Fruit fly (Drosophila melanogaster) whole organism, prepupa: ENCODE data around the gene ex.

Source experiments
- Blimp-1 ChIP-seq: fragments of 200-800 bp; sonication (Bioruptor generic); optimal IDR thresholded peaks from 3 replicates; lab custom pipeline; 2017; ENCODE audit warnings: missing biosample characterization, missing genetic modification characterization, mild to moderate bottlenecking, moderate library complexity, missing genetic modification reagents
- CG10631 ChIP-seq: fragments of 200-800 bp; sonication (Bioruptor generic); optimal IDR thresholded peaks from 2 replicates; lab custom pipeline; 2016; ENCODE audit warnings: missing biosample characterization, missing genetic modification characterization
- CG10669 ChIP-seq: fragments of 200-800 bp; sonication (Bioruptor generic); optimal IDR thresholded peaks from 3 replicates; lab custom pipeline; 2018; ENCODE audit warnings: missing biosample characterization, mild to moderate bottlenecking, missing genetic modification characterization, moderate library complexity
- CG11294 ChIP-seq: fragments of 200-800 bp; sonication (Bioruptor generic); IDR thresholded peaks from 2 replicates; pipeline ENCODE4 v1.3.6; 2022; ENCODE audit warnings: missing biosample characterization, missing genetic modification characterization
- CG11762 ChIP-seq: fragments of 200-800 bp; sonication (Bioruptor generic); optimal IDR thresholded peaks from 3 replicates; lab custom pipeline; 2016; ENCODE audit warnings: missing biosample characterization, missing genetic modification characterization; ENCODE audit not compliant: insufficient read depth
- CG11902 ChIP-seq: fragments of 200-800 bp; sonication (Bioruptor generic); optimal IDR thresholded peaks from 3 replicates; lab custom pipeline; 2016; ENCODE audit warnings: missing biosample characterization, missing genetic modification characterization
- CG15336 ChIP-seq: fragments of 200-800 bp; sonication (Bioruptor generic); IDR thresholded peaks from 2 replicates; pipeline ENCODE4 v1.3.6; 2022; ENCODE audit warnings: missing biosample characterization, missing genetic modification characterization
- CG1621 ChIP-seq: fragments of 200-800 bp; sonication (Bioruptor generic); optimal IDR thresholded peaks from 3 replicates; lab custom pipeline; 2018; ENCODE audit warnings: missing biosample characterization, mild to moderate bottlenecking, missing genetic modification characterization
- CG16779 ChIP-seq: fragments of 200-800 bp; sonication (Bioruptor generic); optimal IDR thresholded peaks from 3 replicates; lab custom pipeline; 2017; ENCODE audit warnings: missing biosample characterization, mild to moderate bottlenecking, missing genetic modification characterization
- CG3032 ChIP-seq: fragments of 200-800 bp; optimal IDR thresholded peaks from 2 replicates; lab custom pipeline; 2019; ENCODE audit warnings: missing biosample characterization, mild to moderate bottlenecking, missing genetic modification characterization, moderate library complexity
- CG31627 ChIP-seq: fragments of 200-800 bp; sonication (Bioruptor generic); optimal IDR thresholded peaks from 3 replicates; lab custom pipeline; 2016; ENCODE audit warnings: missing biosample characterization, missing genetic modification characterization
- CG32006 ChIP-seq: fragments of 200-800 bp; sonication (Bioruptor generic); optimal IDR thresholded peaks from 3 replicates; lab custom pipeline; 2017; ENCODE audit warnings: missing biosample characterization, mild to moderate bottlenecking, missing genetic modification characterization
- CG34406 ChIP-seq: fragments of 200-800 bp; sonication (Bioruptor generic); optimal IDR thresholded peaks from 3 replicates; lab custom pipeline; 2016; ENCODE audit warnings: missing biosample characterization, missing genetic modification characterization
- CG3919 ChIP-seq: fragments of 200-800 bp; sonication (Bioruptor generic); optimal IDR thresholded peaks from 3 replicates; lab custom pipeline; 2016; ENCODE audit warnings: missing biosample characterization, missing genetic modification characterization
- CG6163 ChIP-seq: fragments of 200-800 bp; sonication (Bioruptor generic); IDR thresholded peaks from 3 replicates; pipeline ENCODE4 v1.3.6; 2022; ENCODE audit warnings: missing biosample characterization, missing genetic modification characterization
- CG6808 ChIP-seq: fragments of 200-800 bp; sonication (Bioruptor generic); optimal IDR thresholded peaks from 3 replicates; lab custom pipeline; 2017; ENCODE audit warnings: missing biosample characterization, missing genetic modification characterization, mild to moderate bottlenecking, moderate library complexity, missing genetic modification reagents
- CG6854 ChIP-seq: fragments of 200-800 bp; sonication (Bioruptor generic); optimal IDR thresholded peaks from 2 replicates; lab custom pipeline; 2017; ENCODE audit warnings: missing biosample characterization, mild to moderate bottlenecking, missing genetic modification characterization
- CG7368 ChIP-seq: fragments of 200-800 bp; sonication (Bioruptor generic); optimal IDR thresholded peaks from 3 replicates; lab custom pipeline; 2016; ENCODE audit warnings: missing biosample characterization, missing genetic modification characterization
- CG8119 ChIP-seq: fragments of 200-800 bp; sonication (Bioruptor generic); IDR thresholded peaks from 3 replicates; pipeline ENCODE4 v1.3.6; 2022; ENCODE audit warnings: missing biosample characterization, missing genetic modification characterization
- CG8632 ChIP-seq: fragments of 200-800 bp; sonication (Bioruptor generic); optimal IDR thresholded peaks from 3 replicates; lab custom pipeline; 2016; ENCODE audit warnings: missing biosample characterization, missing genetic modification characterization
- Eip75B ChIP-seq: fragments of 200-800 bp; sonication (Bioruptor generic); optimal IDR thresholded peaks from 3 replicates; lab custom pipeline; 2016; ENCODE audit warnings: missing biosample characterization, missing genetic modification characterization
- Eip78C ChIP-seq: fragments of 200-800 bp; sonication (Bioruptor generic); peaks from one replicate; lab custom pipeline; 2016; ENCODE audit warnings: missing biosample characterization, missing genetic modification characterization
- Eip93F ChIP-seq: fragments of 200-800 bp; sonication (Bioruptor generic); optimal IDR thresholded peaks from 2 replicates; lab custom pipeline; 2016; ENCODE audit warnings: missing biosample characterization, mild to moderate bottlenecking, missing genetic modification characterization
- Ets21C ChIP-seq: fragments of 200-800 bp; sonication (Bioruptor generic); optimal IDR thresholded peaks from 3 replicates; lab custom pipeline; 2016; ENCODE audit warnings: missing biosample characterization, missing genetic modification characterization
- Ets96B ChIP-seq: fragments of 200-800 bp; optimal IDR thresholded peaks from 2 replicates; lab custom pipeline; 2019; ENCODE audit warnings: missing biosample characterization, mild to moderate bottlenecking, missing genetic modification characterization, moderate library complexity
- Gug ChIP-seq: fragments of 200-800 bp; sonication (Bioruptor generic); IDR thresholded peaks from 2 replicates; pipeline ENCODE4 v1.3.6; 2022; ENCODE audit warnings: missing biosample characterization, missing genetic modification characterization
- Hr38 ChIP-seq: sonication (Bioruptor generic); optimal IDR thresholded peaks from 2 replicates; lab custom pipeline; 2016; ENCODE audit warnings: missing biosample characterization, missing genetic modification characterization
- Hr39 ChIP-seq: fragments of 200-800 bp; sonication (Bioruptor generic); optimal IDR thresholded peaks from 2 replicates; lab custom pipeline; 2016; ENCODE audit warnings: missing biosample characterization, missing genetic modification characterization
- Hr4 ChIP-seq: fragments of 200-800 bp; sonication (Bioruptor generic); optimal IDR thresholded peaks from 3 replicates; lab custom pipeline; 2016; ENCODE audit warnings: missing biosample characterization, missing genetic modification characterization
- Lpt ChIP-seq: fragments of 200-800 bp; sonication (Bioruptor generic); optimal IDR thresholded peaks from 3 replicates; lab custom pipeline; 2016; ENCODE audit warnings: missing biosample characterization, missing genetic modification characterization
- Met ChIP-seq: fragments of 200-800 bp; sonication (Bioruptor generic); optimal IDR thresholded peaks from 3 replicates; lab custom pipeline; 2016; ENCODE audit warnings: missing biosample characterization, missing genetic modification characterization
- OdsH ChIP-seq: fragments of 200-800 bp; sonication (Bioruptor generic); optimal IDR thresholded peaks from 3 replicates; lab custom pipeline; 2016; ENCODE audit warnings: missing biosample characterization, missing genetic modification characterization
- Smox ChIP-seq: fragments of 200-800 bp; sonication (Bioruptor generic); optimal IDR thresholded peaks from 3 replicates; lab custom pipeline; 2016; ENCODE audit warnings: missing biosample characterization, missing genetic modification characterization
- Sox102F ChIP-seq: fragments of 200-800 bp; sonication (Bioruptor generic); optimal IDR thresholded peaks from 2 replicates; lab custom pipeline; 2016; ENCODE audit warnings: missing biosample characterization, mild to moderate bottlenecking, missing genetic modification characterization
- Sox14 ChIP-seq: fragments of 200-800 bp; sonication (Bioruptor generic); optimal IDR thresholded peaks from 3 replicates; lab custom pipeline; 2016; ENCODE audit warnings: missing biosample characterization, missing genetic modification characterization
- Sox15 ChIP-seq: fragments of 200-800 bp; sonication (Bioruptor generic); optimal IDR thresholded peaks from 3 replicates; lab custom pipeline; 2016; ENCODE audit warnings: missing biosample characterization, missing genetic modification characterization
- achi ChIP-seq: fragments of 200-800 bp; sonication (Bioruptor generic); optimal IDR thresholded peaks from 3 replicates; lab custom pipeline; 2016; ENCODE audit warnings: missing biosample characterization, missing genetic modification characterization
- acj6 ChIP-seq: fragments of 200-800 bp; sonication (Bioruptor generic); optimal IDR thresholded peaks from 3 replicates; lab custom pipeline; 2016; ENCODE audit warnings: missing biosample characterization, missing genetic modification characterization
- cyc ChIP-seq: fragments of 200-800 bp; sonication (Bioruptor generic); optimal IDR thresholded peaks from 3 replicates; lab custom pipeline; 2016; ENCODE audit warnings: missing biosample characterization, missing genetic modification characterization
- dac ChIP-seq: fragments of 200-800 bp; sonication (Bioruptor generic); optimal IDR thresholded peaks from 2 replicates; lab custom pipeline; 2017; ENCODE audit warnings: missing biosample characterization, mild to moderate bottlenecking, missing genetic modification characterization
- eg ChIP-seq: fragments of 200-800 bp; sonication (Bioruptor generic); IDR thresholded peaks from 3 replicates; pipeline ENCODE4 v1.3.6; 2022; ENCODE audit warnings: missing biosample characterization, missing genetic modification characterization
- fd59A ChIP-seq: fragments of 200-800 bp; sonication (Bioruptor generic); optimal IDR thresholded peaks from 2 replicates; lab custom pipeline; 2017; ENCODE audit warnings: missing biosample characterization, mild to moderate bottlenecking, missing genetic modification characterization, missing genetic modification reagents
- fkh ChIP-seq: fragments of 200-800 bp; sonication (Bioruptor generic); optimal IDR thresholded peaks from 3 replicates; lab custom pipeline; 2017; ENCODE audit warnings: missing biosample characterization, mild to moderate bottlenecking, missing genetic modification characterization, moderate library complexity
- lz ChIP-seq: fragments of 200-800 bp; sonication (Bioruptor generic); optimal IDR thresholded peaks from 3 replicates; lab custom pipeline; 2016; ENCODE audit warnings: missing biosample characterization, missing genetic modification characterization
- pdm3 ChIP-seq: fragments of 200-800 bp; sonication (Bioruptor generic); optimal IDR thresholded peaks from 3 replicates; lab custom pipeline; 2016; ENCODE audit warnings: missing biosample characterization, missing genetic modification characterization
- salr ChIP-seq, 2 experiments: fragments of 200-800 bp; sonication (Bioruptor generic); optimal IDR thresholded peaks; 3 replicates each; lab custom pipeline; 2016 to 2018; ENCODE audit warnings: missing biosample characterization in 2 of 2, missing genetic modification characterization in 2 of 2, mild to moderate bottlenecking in 1 of 2
- spab ChIP-seq: fragments of 200-800 bp; sonication (Bioruptor generic); optimal IDR thresholded peaks from 2 replicates; lab custom pipeline; 2017; ENCODE audit warnings: missing biosample characterization, mild to moderate bottlenecking, missing genetic modification characterization, missing genetic modification reagents
- ss ChIP-seq, 2 experiments: fragments of 200-800 bp; sonication (Bioruptor generic); optimal IDR thresholded peaks; 2 replicates in 1 of 2; 3 replicates in 1 of 2; lab custom pipeline; 2017 to 2018; ENCODE audit warnings: mild to moderate bottlenecking in 2 of 2, missing biosample characterization in 2 of 2, missing genetic modification characterization in 2 of 2, moderate library complexity in 1 of 2
- svp ChIP-seq: fragments of 200-800 bp; sonication (Bioruptor generic); peaks from one replicate; lab custom pipeline; 2016; ENCODE audit warnings: missing biosample characterization, missing genetic modification characterization
- topi ChIP-seq: fragments of 200-800 bp; sonication (Bioruptor generic); optimal IDR thresholded peaks from 3 replicates; lab custom pipeline; 2016; ENCODE audit warnings: missing biosample characterization, missing genetic modification characterization
- vri ChIP-seq: fragments of 200-800 bp; sonication (Bioruptor generic); optimal IDR thresholded peaks from 3 replicates; lab custom pipeline; 2016; ENCODE audit warnings: missing biosample characterization, mild to moderate bottlenecking, missing genetic modification characterization

Gene ex

DNA sequence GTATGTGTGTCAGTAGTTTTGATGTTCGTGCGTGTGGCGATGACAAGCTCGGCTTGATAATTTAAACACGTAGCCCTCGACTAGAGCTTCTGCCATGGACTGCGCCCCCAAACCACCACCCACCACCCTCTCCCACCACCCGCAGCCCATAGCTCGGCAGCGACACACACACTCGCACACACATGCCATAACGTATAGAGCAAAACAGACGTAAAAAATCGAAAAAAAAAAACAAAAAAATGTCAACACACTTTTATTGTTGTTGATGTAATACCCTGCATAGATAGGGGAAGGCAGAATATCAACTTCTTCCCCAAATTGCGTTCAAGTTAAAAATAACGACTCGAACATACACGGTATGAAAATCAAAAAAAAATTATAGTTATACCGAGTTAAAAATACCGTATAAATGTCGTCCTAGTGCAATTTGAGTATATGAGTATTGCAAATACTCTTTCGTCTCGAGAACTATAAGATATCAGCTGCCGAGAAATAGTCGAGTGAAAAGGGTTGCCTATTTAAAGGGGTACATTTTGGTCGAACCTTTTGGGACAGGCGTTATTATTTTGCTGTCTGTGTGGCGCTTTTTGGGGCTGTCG, 39.4 kb downstream of the ex start:
- TF ChIP-seq CG10669 (GFP tag; lab: Kevin White, UChicago) = no peak
- TF ChIP-seq fkh (GFP tag; lab: Kevin White, UChicago) = peak; percentile 80
- peak; percentile 21 for TF ChIP-seq cyc (GFP tag; lab: Kevin White, UChicago)
- no peak for TF ChIP-seq Blimp-1 (GFP tag; lab: Kevin White, UChicago)
- peak; percentile 71 for TF ChIP-seq Hr39 (GFP tag; lab: Kevin White, UChicago)
- TF ChIP-seq CG6854 (GFP tag; lab: Kevin White, UChicago) = no peak
- peak; percentile 23 for TF ChIP-seq Eip75B
- TF ChIP-seq CG8119 = peak; percentile 59; the same call in 2 of the 3 replicates
- TF ChIP-seq Hr4 = peak; percentile 74
- TF ChIP-seq CG11902 = peak; percentile 32
- TF ChIP-seq Hr38 = no peak
- TF ChIP-seq vri (GFP tag; lab: Kevin White, UChicago) = peak; percentile 85
- no peak for TF ChIP-seq Ets96B (tag; lab: Kevin White, UChicago)
- peak; percentile 54 for TF ChIP-seq Ets21C (GFP tag; lab: Kevin White, UChicago)
- peak; percentile 5 for TF ChIP-seq spab
- peak; percentile 42 for TF ChIP-seq topi (GFP tag; lab: Kevin White, UChicago)
- no peak for TF ChIP-seq CG3919 (GFP tag; lab: Kevin White, UChicago)
- TF ChIP-seq CG15336 (GFP tag; lab: Robert Waterston, UW) = no peak; the same call in 1 of the 2 replicates
- peak; percentile 44 for TF ChIP-seq CG11762 (GFP tag; lab: Kevin White, UChicago)
- peak; percentile 13 for TF ChIP-seq dac (GFP tag; lab: Kevin White, UChicago)
- peak; percentile 76 for TF ChIP-seq Eip78C (GFP tag; lab: Kevin White, UChicago)
- peak; percentile 58 for TF ChIP-seq pdm3
- TF ChIP-seq CG3032 (tag; lab: Kevin White, UChicago) = peak; percentile 11
- TF ChIP-seq Sox102F = peak; percentile 57
- TF ChIP-seq Lpt = peak; percentile 18
- peak; percentile 82 for TF ChIP-seq eg (GFP tag; lab: Robert Waterston, UW)
- peak; percentile 32 for TF ChIP-seq Smox (GFP tag; lab: Kevin White, UChicago)
- TF ChIP-seq lz = peak; percentile 63
- TF ChIP-seq ss (GFP tag; optimal IDR thresholded peaks at IDR 0.05; lab: Kevin White, UChicago) = peak in 1 of 2 experiments; percentile 40
- peak; percentile 39 for TF ChIP-seq achi (GFP tag; lab: Kevin White, UChicago)
- TF ChIP-seq acj6 (GFP tag; lab: Kevin White, UChicago) = peak; percentile 41
- TF ChIP-seq Sox15 = peak; percentile 15
- TF ChIP-seq CG1621 (tag; lab: Kevin White, UChicago) = no peak
- TF ChIP-seq CG11294 (GFP tag; lab: Robert Waterston, UW) = peak; percentile 57; the same call in 1 of the 2 replicates
- TF ChIP-seq svp (GFP tag; lab: Kevin White, UChicago) = peak; percentile 86
- peak; percentile 69 for TF ChIP-seq CG31627
- peak in 1 of 2 experiments; percentile 60 for TF ChIP-seq salr (GFP tag; optimal IDR thresholded peaks at IDR 0.05; lab: Kevin White, UChicago)
- TF ChIP-seq CG34406 (GFP tag; lab: Kevin White, UChicago) = peak; percentile 52
- no peak for TF ChIP-seq CG8632
- TF ChIP-seq CG6808 = peak; percentile 68
- peak; percentile 78 for TF ChIP-seq CG32006 (GFP tag; lab: Kevin White, UChicago)
- TF ChIP-seq Met (GFP tag; lab: Kevin White, UChicago) = peak; percentile 62
- no peak for TF ChIP-seq CG16779 (tag; lab: Kevin White, UChicago)
- no peak for TF ChIP-seq CG10631 (GFP tag; lab: Kevin White, UChicago)
- no peak for TF ChIP-seq CG7368
- TF ChIP-seq fd59A (GFP tag; lab: Kevin White, UChicago) = no peak
- peak; percentile 29; the same call in 1 of the 3 replicates for TF ChIP-seq CG6163 (GFP tag; lab: Robert Waterston, UW)
- peak; percentile 64 for TF ChIP-seq Sox14 (GFP tag; lab: Kevin White, UChicago)
- peak; percentile 68 for TF ChIP-seq OdsH (GFP tag; lab: Kevin White, UChicago)
- no peak for TF ChIP-seq Eip93F (GFP tag; lab: Kevin White, UChicago)
- TF ChIP-seq Gug = peak; percentile 20; the same call in 1 of the 2 replicates
